Worm (Caenorhabditis elegans) whole organism, L4 larva: ENCODE data around the gene gcy-23.

Experiments
- D1046.2 ChIP-seq: fragments of 200-800 bp; sonication (Bioruptor generic); IDR thresholded peaks from 2 replicates; pipeline ENCODE4 v1.3.6; 2022; ENCODE audit warnings: missing genetic modification characterization, missing compliant biosample characterization
- T20F7.1 ChIP-seq: fragments of 200-800 bp; sonication (Bioruptor generic); optimal IDR thresholded peaks from 2 replicates; lab custom pipeline; 2018; ENCODE audit warnings: mild to moderate bottlenecking, missing genetic modification characterization, missing compliant biosample characterization
- Y5F2A.4 ChIP-seq: fragments of 200-800 bp; sonication (Bioruptor generic); optimal IDR thresholded peaks from 2 replicates; lab custom pipeline; 2018; ENCODE audit warnings: mild to moderate bottlenecking, missing genetic modification characterization, missing compliant biosample characterization
- Y75B8A.6 ChIP-seq: fragments of 200-800 bp; sonication (Bioruptor generic); IDR thresholded peaks from 2 replicates; pipeline ENCODE4 v1.3.6; 2022; ENCODE audit warnings: missing genetic modification reagents, missing genetic modification characterization, missing compliant biosample characterization
- ZK546.5 ChIP-seq, 2 experiments: sonication (generic microtip); optimal IDR thresholded peaks; 2 replicates each; lab custom pipeline; 2017; ENCODE audit warnings: missing biosample characterization in 2 of 2, missing genetic modification characterization in 2 of 2
- ama-1 ChIP-seq: fragments of 150-350 bp; optimal IDR thresholded peaks from 2 replicates; lab custom pipeline; 2014; ENCODE audit warnings: inconsistent platforms, mixed read lengths
- arid-1 ChIP-seq: fragments of 200-800 bp; sonication (Bioruptor generic); conservative IDR thresholded peaks from 2 replicates; pipeline ENCODE4 v1.3.6; 2022; ENCODE audit warnings: missing genetic modification reagents, missing genetic modification characterization, missing compliant biosample characterization
- ceh-28 ChIP-seq: fragments of 150-350 bp; optimal IDR thresholded peaks from 2 replicates; lab custom pipeline; 2014; ENCODE audit warnings: missing biosample characterization, missing genetic modification reagents, missing genetic modification characterization
- ces-1 ChIP-seq: fragments of 150-350 bp; sonication (generic microtip); optimal IDR thresholded peaks from 4 replicates; lab custom pipeline; 2014; ENCODE audit warnings: missing biosample characterization, missing genetic modification reagents, missing genetic modification characterization
- ctbp-1 ChIP-seq: fragments of 200-800 bp; sonication (Bioruptor generic); IDR thresholded peaks from 2 replicates; pipeline ENCODE4 v1.3.6; 2022; ENCODE audit warnings: missing genetic modification reagents, missing genetic modification characterization, missing compliant biosample characterization
- daf-12 ChIP-seq: fragments of 150-350 bp; optimal IDR thresholded peaks from 2 replicates; lab custom pipeline; 2014; ENCODE audit warnings: missing biosample characterization, missing genetic modification reagents, missing genetic modification characterization
- daf-16 ChIP-seq, 3 experiments: sonication (generic microtip); optimal IDR thresholded peaks; 2 replicates each; lab custom pipeline; 2016 to 2017; ENCODE audit warnings: missing genetic modification characterization in 3 of 3, missing genetic modification reagents in 3 of 3, mild to moderate bottlenecking in 2 of 3, missing compliant biosample characterization in 2 of 3, missing biosample characterization in 1 of 3, moderate library complexity in 1 of 3
- dmd-6 ChIP-seq: fragments of 200-800 bp; sonication (Bioruptor generic); IDR thresholded peaks from 2 replicates; pipeline ENCODE4 v1.3.6; 2022; ENCODE audit warnings: missing genetic modification reagents, missing genetic modification characterization, missing compliant biosample characterization
- dpl-1 ChIP-seq: fragments of 150-350 bp; optimal IDR thresholded peaks from 2 replicates; lab custom pipeline; 2014; ENCODE audit warnings: missing biosample characterization, missing genetic modification reagents, missing genetic modification characterization
- duxl-1 ChIP-seq: sonication (generic microtip); optimal IDR thresholded peaks from 2 replicates; lab custom pipeline; 2016; ENCODE audit warnings: mild to moderate bottlenecking, missing genetic modification characterization, moderate library complexity, missing compliant biosample characterization; ENCODE audit not compliant: poor library complexity
- egl-43 ChIP-seq: fragments of 200-800 bp; sonication (Bioruptor generic); IDR thresholded peaks from 2 replicates; pipeline ENCODE4 v1.3.6; 2022; ENCODE audit warnings: missing genetic modification reagents, missing genetic modification characterization, missing compliant biosample characterization
- fkh-10 ChIP-seq: fragments of 150-350 bp; optimal IDR thresholded peaks from 2 replicates; lab custom pipeline; 2014; ENCODE audit warnings: missing biosample characterization, missing genetic modification reagents, missing genetic modification characterization
- hif-1 ChIP-seq, 2 experiments: sonication (generic microtip); optimal IDR thresholded peaks; 2 replicates each; lab custom pipeline; 2016 to 2017; ENCODE audit warnings: missing compliant biosample characterization in 2 of 2, missing genetic modification characterization in 2 of 2, missing genetic modification reagents in 2 of 2, missing genotype in 2 of 2, mild to moderate bottlenecking in 1 of 2
- hlh-11 ChIP-seq: fragments of 200-800 bp; sonication (Bioruptor generic); optimal IDR thresholded peaks from 2 replicates; lab custom pipeline; 2018; ENCODE audit warnings: mild to moderate bottlenecking, missing genetic modification characterization, missing compliant biosample characterization
- hmg-1.1 ChIP-seq: fragments of 200-800 bp; sonication (Bioruptor generic); IDR thresholded peaks from 2 replicates; pipeline ENCODE4 v1.3.6; 2022; ENCODE audit warnings: missing genetic modification reagents, missing genetic modification characterization, missing compliant biosample characterization
- lim-7 ChIP-seq: fragments of 200-800 bp; sonication (Bioruptor generic); IDR thresholded peaks from 2 replicates; pipeline ENCODE4 v1.3.6; 2022; ENCODE audit warnings: missing genetic modification characterization, missing compliant biosample characterization
- lin-1 ChIP-seq: fragments of 200-800 bp; sonication (Bioruptor generic); IDR thresholded peaks from 2 replicates; pipeline ENCODE4 v1.3.6; 2022; ENCODE audit warnings: missing genetic modification reagents, missing genetic modification characterization, missing compliant biosample characterization
- lin-13 ChIP-seq: fragments of 150-350 bp; optimal IDR thresholded peaks from 2 replicates; lab custom pipeline; 2014; ENCODE audit warnings: missing biosample characterization, missing genetic modification reagents, missing genetic modification characterization
- lin-29 ChIP-seq: fragments of 200-800 bp; sonication (Bioruptor generic); IDR thresholded peaks from 2 replicates; pipeline ENCODE4 v1.3.6; 2022; ENCODE audit warnings: missing genetic modification reagents, missing genetic modification characterization, missing compliant biosample characterization
- lin-38 ChIP-seq: fragments of 200-800 bp; sonication (Bioruptor generic); IDR thresholded peaks from 2 replicates; pipeline ENCODE4 v1.3.6; 2022; ENCODE audit warnings: missing genetic modification reagents, missing genetic modification characterization, missing compliant biosample characterization
- lin-39 ChIP-seq: fragments of 150-350 bp; optimal IDR thresholded peaks from 2 replicates; lab custom pipeline; 2014; ENCODE audit warnings: missing biosample characterization, missing genetic modification reagents, missing genetic modification characterization
- lir-3 ChIP-seq: sonication (generic microtip); optimal IDR thresholded peaks from 2 replicates; lab custom pipeline; 2016; ENCODE audit warnings: mild to moderate bottlenecking, missing genetic modification characterization, missing compliant biosample characterization
- lsy-2 ChIP-seq, 2 experiments: fragments of 150-350 bp in 1 of 2; sonication (generic microtip) in 1 of 2; optimal IDR thresholded peaks; 2 replicates each; lab custom pipeline; 2014 to 2017; ENCODE audit warnings: missing biosample characterization in 2 of 2, missing genetic modification characterization in 2 of 2
- mdl-1 ChIP-seq, 2 experiments: fragments of 150-350 bp in 1 of 2; sonication (generic microtip) in 1 of 2; optimal IDR thresholded peaks; 2 replicates each; lab custom pipeline; 2014 to 2017; ENCODE audit warnings: missing biosample characterization in 2 of 2, missing genetic modification characterization in 2 of 2
- mdt-29 ChIP-seq: fragments of 200-800 bp; sonication (Bioruptor generic); IDR thresholded peaks from 2 replicates; pipeline ENCODE4 v1.3.6; 2022; ENCODE audit warnings: missing genetic modification reagents, missing genetic modification characterization, missing compliant biosample characterization
- mep-1 ChIP-seq: fragments of 150-350 bp; sonication (generic microtip); optimal IDR thresholded peaks from 3 replicates; lab custom pipeline; 2014; ENCODE audit warnings: missing biosample characterization, missing genetic modification characterization
- nhr-11 ChIP-seq: fragments of 150-350 bp; optimal IDR thresholded peaks from 2 replicates; lab custom pipeline; 2014; ENCODE audit warnings: missing biosample characterization, missing genetic modification characterization
- nhr-111 ChIP-seq: fragments of 200-800 bp; sonication (Bioruptor generic); optimal IDR thresholded peaks from 2 replicates; lab custom pipeline; 2018; ENCODE audit warnings: mild to moderate bottlenecking, missing genetic modification characterization, missing compliant biosample characterization
- nhr-25 ChIP-seq: sonication (generic microtip); optimal IDR thresholded peaks from 2 replicates; lab custom pipeline; 2017; ENCODE audit warnings: missing genetic modification characterization, mild to moderate bottlenecking, missing compliant biosample characterization, antibody characterized with exemption, moderate library complexity, borderline replicate concordance; ENCODE audit not compliant: insufficient read depth
- nhr-28 ChIP-seq: fragments of 150-350 bp; optimal IDR thresholded peaks from 2 replicates; lab custom pipeline; 2014; ENCODE audit warnings: missing biosample characterization, missing genetic modification characterization
- nhr-41 ChIP-seq: fragments of 200-800 bp; sonication (Bioruptor generic); IDR thresholded peaks from 2 replicates; pipeline ENCODE4 v1.3.6; 2022; ENCODE audit warnings: missing genetic modification reagents, missing genetic modification characterization, missing compliant biosample characterization
- nhr-6 ChIP-seq: fragments of 150-350 bp; optimal IDR thresholded peaks from 2 replicates; lab custom pipeline; 2014; ENCODE audit warnings: missing biosample characterization, missing genetic modification characterization
- nhr-77 ChIP-seq: fragments of 150-350 bp; optimal IDR thresholded peaks from 2 replicates; lab custom pipeline; 2014; ENCODE audit warnings: missing biosample characterization, missing genetic modification characterization
- pha-4 ChIP-seq, 2 experiments: fragments of 150-350 bp in 1 of 2; fragments of 200-800 bp in 1 of 2; sonication (Bioruptor generic) in 1 of 2; IDR thresholded peaks in 1 of 2; optimal IDR thresholded peaks in 1 of 2; 2 replicates each; pipeline versions ENCODE4 v1.3.6 to Lab custom; 2014 to 2022; ENCODE audit warnings: missing genetic modification characterization in 2 of 2, missing genetic modification reagents in 2 of 2, missing biosample characterization in 1 of 2, missing compliant biosample characterization in 1 of 2
- rbr-2 ChIP-seq: sonication (generic microtip); optimal IDR thresholded peaks from 2 replicates; lab custom pipeline; 2016; ENCODE audit warnings: missing genotype, missing genetic modification characterization, missing compliant biosample characterization
- snpc-1.2 ChIP-seq: fragments of 200-800 bp; sonication (Bioruptor generic); IDR thresholded peaks from 2 replicates; pipeline ENCODE4 v1.3.6; 2022; ENCODE audit warnings: missing genetic modification reagents, missing genetic modification characterization, missing compliant biosample characterization
- spr-1 ChIP-seq: sonication (generic microtip); optimal IDR thresholded peaks from 2 replicates; lab custom pipeline; 2016; ENCODE audit warnings: mild to moderate bottlenecking, missing genetic modification characterization, missing compliant biosample characterization
- spr-3 ChIP-seq: fragments of 200-800 bp; sonication (Bioruptor generic); optimal IDR thresholded peaks from 2 replicates; lab custom pipeline; 2018; ENCODE audit warnings: mild to moderate bottlenecking, missing genetic modification characterization, missing compliant biosample characterization
- unc-130 ChIP-seq: sonication (generic microtip); optimal IDR thresholded peaks from 2 replicates; lab custom pipeline; 2016; ENCODE audit warnings: missing genetic modification reagents, missing genetic modification characterization, missing compliant biosample characterization
- unc-62 ChIP-seq, 3 experiments: fragments of 150-350 bp in 1 of 3; sonication (generic microtip); optimal IDR thresholded peaks in 2 of 3; peaks in 1 of 3; 1 replicate in 1 of 3; 2 replicates in 2 of 3; lab custom pipeline; 2014 to 2017; ENCODE audit warnings: missing biosample characterization in 3 of 3, missing genetic modification characterization in 3 of 3, missing genetic modification reagents in 3 of 3, missing genotype in 1 of 3

The gcy-23 gene

DNA sequence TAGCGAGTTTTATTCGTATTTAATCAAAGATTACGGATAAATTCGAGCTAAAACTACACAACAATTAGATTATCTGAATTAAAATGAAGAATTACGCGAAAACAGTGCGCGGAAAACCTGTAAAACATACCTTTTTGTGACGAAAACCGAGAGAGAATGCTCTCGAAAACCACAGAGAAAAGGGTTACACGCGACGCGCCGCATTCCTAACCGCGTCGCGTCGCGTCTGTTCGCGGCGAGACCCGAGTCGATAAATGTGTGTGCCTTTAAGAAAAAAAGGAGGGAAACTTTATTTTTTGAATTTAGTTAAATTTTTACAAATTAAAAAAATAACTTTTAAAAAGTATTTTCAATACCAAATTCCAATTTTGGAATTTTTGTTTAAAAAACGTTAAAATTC is 49.5 kb upstream of the gcy-23 start, which contains the start of gene hrpa-1 (continued):
- TF ChIP-seq hmg-1.1: peak; percentile 71
- TF ChIP-seq hif-1 (tag; optimal IDR thresholded peaks at IDR 0.05; lab: Kevin White, UChicago): peak in 1 of 2 experiments; percentile 64
- peak; percentile 51 for TF ChIP-seq nhr-11 (tag; lab: Kevin White, UChicago)
- no peak for TF ChIP-seq spr-3 (GFP tag; lab: Kevin White, UChicago)
- TF ChIP-seq ZK546.5 (tag; optimal IDR thresholded peaks at IDR 0.05; lab: Kevin White, UChicago): peak in 1 of 2 experiments; percentile 39
- TF ChIP-seq lin-38 (GFP tag; lab: Robert Waterston, UW): peak; percentile 83
- peak; percentile 63 for TF ChIP-seq hlh-11 (tag; lab: Kevin White, UChicago)
- TF ChIP-seq nhr-6 (tag; lab: Kevin White, UChicago): peak; percentile 45
- peak; percentile 61 for TF ChIP-seq spr-1 (tag; lab: Kevin White, UChicago)
- no peak for TF ChIP-seq nhr-25 (tag; lab: Kevin White, UChicago)
- TF ChIP-seq duxl-1: peak; percentile 20
- TF ChIP-seq, all 104 proteins: peak for 37

DNA sequence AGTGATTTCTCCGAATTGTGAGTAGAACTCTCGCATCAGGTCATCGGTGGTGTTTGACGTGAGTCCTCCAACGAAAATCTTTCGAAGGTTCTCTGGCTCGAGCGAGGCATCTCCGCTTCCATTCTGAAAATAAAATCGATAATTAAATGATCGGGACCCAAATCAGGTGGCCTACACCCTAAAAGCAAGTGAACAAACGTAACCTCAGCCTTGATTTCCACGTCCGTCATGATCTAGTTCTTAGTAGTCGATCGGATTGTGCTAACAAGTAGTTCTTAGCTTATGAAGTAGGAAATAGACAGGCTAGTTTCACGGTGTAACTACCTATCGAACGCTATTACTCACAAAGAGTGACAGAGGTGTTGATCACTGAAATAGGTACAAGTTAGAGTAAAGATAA is 49.0 kb upstream of the gcy-23 start:
- TF ChIP-seq ama-1 (lab: Kevin White, UChicago): no peak
- 0 out of 2 replicates have a peak, but pooled peaks have one; percentile 4 for TF ChIP-seq arid-1 (GFP tag; lab: Robert Waterston, UW)
- TF ChIP-seq nhr-111 (GFP tag; lab: Kevin White, UChicago): no peak
- no peak for TF ChIP-seq rbr-2 (tag; lab: Kevin White, UChicago)
- TF ChIP-seq ceh-28 (tag; lab: Kevin White, UChicago): peak; percentile 8
- no peak for TF ChIP-seq daf-16 (GFP tag; optimal IDR thresholded peaks at IDR 0.05; lab: Kevin White, UChicago)
- no peak for TF ChIP-seq daf-16 (tag; optimal IDR thresholded peaks at IDR 0.05; lab: Kevin White, UChicago)
- TF ChIP-seq mep-1 (tag; lab: Kevin White, UChicago): no peak
- 0 out of 2 replicates have a peak, but pooled peaks have one; percentile 32 for TF ChIP-seq lin-38 (GFP tag; lab: Robert Waterston, UW)
- TF ChIP-seq lin-1 (GFP tag; lab: Robert Waterston, UW): peak; percentile 68; the same call in 1 of the 2 replicates
- TF ChIP-seq D1046.2: no peak
- TF ChIP-seq lin-29: no peak
- TF ChIP-seq lin-39 (tag; lab: Kevin White, UChicago): no peak
- peak; percentile 63; the same call in 1 of the 2 replicates for TF ChIP-seq lim-7 (GFP tag; lab: Robert Waterston, UW)
- no peak for TF ChIP-seq dpl-1
- TF ChIP-seq T20F7.1: no peak
- TF ChIP-seq nhr-41 (GFP tag; lab: Robert Waterston, UW): no peak
- TF ChIP-seq egl-43 (GFP tag; lab: Robert Waterston, UW): 0 out of 2 replicates have a peak, but pooled peaks have one; percentile 16
- peak; percentile 27 for TF ChIP-seq Y5F2A.4
- TF ChIP-seq snpc-1.2 (GFP tag; lab: Robert Waterston, UW): 0 out of 2 replicates have a peak, but pooled peaks have one; percentile 26
- no peak for TF ChIP-seq dmd-6 (GFP tag; lab: Robert Waterston, UW)
- no peak for TF ChIP-seq ces-1 (GFP tag; lab: Kevin White, UChicago)
- peak; percentile 66 for TF ChIP-seq ctbp-1
- TF ChIP-seq duxl-1: no peak

DNA sequence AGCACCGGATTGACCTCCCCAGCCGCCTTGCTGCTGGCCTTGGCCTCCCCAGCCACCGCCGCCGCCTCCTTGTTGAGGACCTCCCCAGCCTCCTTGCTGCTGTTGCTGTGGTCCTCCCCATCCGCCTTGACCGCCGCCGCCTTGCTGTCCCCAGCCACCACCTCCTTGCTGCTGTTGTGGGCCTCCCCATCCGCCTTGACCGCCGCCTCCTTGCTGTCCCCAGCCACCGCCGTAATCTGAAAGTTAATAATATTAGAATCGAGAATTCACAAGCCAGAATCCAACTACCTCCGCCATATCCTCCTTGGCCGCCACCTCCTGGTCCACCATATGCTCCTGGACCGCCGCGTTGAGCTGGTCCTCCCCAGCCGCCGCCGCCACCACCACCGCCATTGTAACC is 48.1 kb upstream of the gcy-23 start:
- peak; percentile 75; the same call in 1 of the 2 replicates for TF ChIP-seq pha-4 (GFP tag; IDR thresholded peaks at IDR 0.05; lab: Robert Waterston, UW)
- no peak for TF ChIP-seq pha-4 (tag; optimal IDR thresholded peaks at IDR 0.05; lab: Kevin White, UChicago)
- TF ChIP-seq mdt-29 (GFP tag; lab: Robert Waterston, UW): no peak
- no peak for TF ChIP-seq mdl-1 (tag; optimal IDR thresholded peaks at IDR 0.05; lab: Kevin White, UChicago)
- no peak for TF ChIP-seq unc-130
- TF ChIP-seq Y75B8A.6 (GFP tag; lab: Robert Waterston, UW): no peak
- TF ChIP-seq nhr-28 (tag; lab: Kevin White, UChicago): no peak
- TF ChIP-seq nhr-41 (GFP tag; lab: Robert Waterston, UW): no peak
- peak in 1 of 2 experiments; percentile 9 for TF ChIP-seq unc-62 (GFP tag; optimal IDR thresholded peaks at IDR 0.05 in 1 of 2; lab: Kevin White, UChicago)
- TF ChIP-seq unc-62 (tag; optimal IDR thresholded peaks at IDR 0.05; lab: Kevin White, UChicago): no peak
- TF ChIP-seq fkh-10 (GFP tag; lab: Kevin White, UChicago): no peak
- TF ChIP-seq lim-7 (GFP tag; lab: Robert Waterston, UW): no peak
- no peak for TF ChIP-seq lin-13 (GFP tag; lab: Kevin White, UChicago)
- no peak for TF ChIP-seq lsy-2 (tag; optimal IDR thresholded peaks at IDR 0.05; lab: Kevin White, UChicago)
- no peak for TF ChIP-seq nhr-77
- no peak for TF ChIP-seq nhr-111 (GFP tag; lab: Kevin White, UChicago)
- TF ChIP-seq mep-1 (tag; lab: Kevin White, UChicago): no peak
- no peak for TF ChIP-seq lir-3 (tag; lab: Kevin White, UChicago)
- TF ChIP-seq D1046.2: no peak
- TF ChIP-seq nhr-25 (tag; lab: Kevin White, UChicago): no peak
- TF ChIP-seq daf-12 (tag; lab: Kevin White, UChicago): no peak
- TF ChIP-seq nhr-6 (tag; lab: Kevin White, UChicago): no peak
